Worm (Caenorhabditis elegans) whole organism, young adult: ENCODE measurements around the gene T24H10.4.

ENCODE experiments used
- C17E4.6 ChIP-seq: fragments of 200-800 bp; sonication (Bioruptor generic); IDR thresholded peaks from 2 replicates; pipeline ENCODE4 v1.3.6; 2022; ENCODE audit warnings: missing genetic modification reagents, missing genetic modification characterization, missing compliant biosample characterization
- F10E7.11 ChIP-seq: sonication (generic microtip); optimal IDR thresholded peaks from 2 replicates; lab custom pipeline; 2017; ENCODE audit warnings: mild to moderate bottlenecking, missing genetic modification characterization, moderate library complexity, missing compliant biosample characterization
- F22D6.2 ChIP-seq: sonication (generic microtip); optimal IDR thresholded peaks from 2 replicates; lab custom pipeline; 2016; ENCODE audit warnings: mild to moderate bottlenecking, missing genetic modification characterization, missing compliant biosample characterization
- F33H1.4 ChIP-seq: fragments of 200-800 bp; sonication (Bioruptor generic); IDR thresholded peaks from 2 replicates; pipeline ENCODE4 v1.3.6; 2022; ENCODE audit warnings: missing genetic modification reagents, missing genetic modification characterization, missing compliant biosample characterization
- F37B4.10 ChIP-seq: fragments of 200-800 bp; sonication (Bioruptor generic); IDR thresholded peaks from 2 replicates; pipeline ENCODE4 v1.3.6; 2022; ENCODE audit warnings: missing genetic modification characterization, missing compliant biosample characterization
- K12H6.12 ChIP-seq: fragments of 200-800 bp; sonication (Bioruptor generic); optimal IDR thresholded peaks from 2 replicates; lab custom pipeline; 2018; ENCODE audit warnings: mild to moderate bottlenecking, missing genetic modification characterization, missing compliant biosample characterization
- T26A5.8 ChIP-seq: sonication (generic microtip); optimal IDR thresholded peaks from 2 replicates; lab custom pipeline; 2016; ENCODE audit warnings: missing genetic modification characterization, missing compliant biosample characterization
- Y53G8AR.9 ChIP-seq: fragments of 200-800 bp; sonication (Bioruptor generic); conservative IDR thresholded peaks from 2 replicates; pipeline ENCODE4 v1.3.6; 2022; ENCODE audit warnings: missing genetic modification reagents, missing genetic modification characterization, missing compliant biosample characterization
- Y67H2A.10 ChIP-seq: fragments of 200-800 bp; sonication (Bioruptor generic); conservative IDR thresholded peaks from 2 replicates; pipeline ENCODE4 v1.3.6; 2022; ENCODE audit warnings: missing genetic modification reagents, missing genetic modification characterization, missing compliant biosample characterization
- attf-3 ChIP-seq: fragments of 200-800 bp; sonication (Bioruptor generic); conservative IDR thresholded peaks from 2 replicates; pipeline ENCODE4 v1.3.6; 2022; ENCODE audit warnings: missing genetic modification reagents, missing genetic modification characterization, missing compliant biosample characterization
- bed-2 ChIP-seq: fragments of 200-800 bp; sonication (Bioruptor generic); IDR thresholded peaks from 2 replicates; pipeline ENCODE4 v1.3.6; 2022; ENCODE audit warnings: missing genetic modification reagents, missing genetic modification characterization, missing compliant biosample characterization
- cebp-1 ChIP-seq, 2 experiments: fragments of 200-800 bp in 1 of 2; sonication (Bioruptor generic) in 1 of 2; sonication (generic microtip) in 1 of 2; IDR thresholded peaks in 1 of 2; optimal IDR thresholded peaks in 1 of 2; 2 replicates each; pipeline versions ENCODE4 v1.3.6 to Lab custom; 2017 to 2022; ENCODE audit warnings: missing compliant biosample characterization in 2 of 2, missing genetic modification characterization in 2 of 2, mild to moderate bottlenecking in 1 of 2, missing genetic modification reagents in 1 of 2, moderate library complexity in 1 of 2
- ceh-100 ChIP-seq: fragments of 200-800 bp; sonication (Bioruptor generic); IDR thresholded peaks from 2 replicates; pipeline ENCODE4 v1.3.6; 2022; ENCODE audit warnings: missing genetic modification reagents, missing genetic modification characterization, missing compliant biosample characterization
- ceh-91 ChIP-seq: fragments of 200-800 bp; sonication (Bioruptor generic); IDR thresholded peaks from 2 replicates; pipeline ENCODE4 v1.3.6; 2022; ENCODE audit warnings: missing genetic modification reagents, missing genetic modification characterization, missing compliant biosample characterization
- efl-1 ChIP-seq: fragments of 150-350 bp; optimal IDR thresholded peaks from 2 replicates; lab custom pipeline; 2014; ENCODE audit warnings: missing biosample characterization, missing genetic modification reagents, missing genetic modification characterization
- ets-4 ChIP-seq: fragments of 200-800 bp; sonication (Bioruptor generic); optimal IDR thresholded peaks from 2 replicates; lab custom pipeline; 2018; ENCODE audit warnings: mild to moderate bottlenecking, missing genetic modification characterization, missing compliant biosample characterization
- lsl-1 ChIP-seq: fragments of 200-800 bp; sonication (Bioruptor generic); optimal IDR thresholded peaks from 2 replicates; lab custom pipeline; 2018; ENCODE audit warnings: mild to moderate bottlenecking, missing genetic modification characterization, moderate library complexity, missing compliant biosample characterization
- madf-3 ChIP-seq: fragments of 200-800 bp; sonication (Bioruptor generic); IDR thresholded peaks from 2 replicates; pipeline ENCODE4 v1.3.6; 2022; ENCODE audit warnings: missing genetic modification reagents, missing genetic modification characterization, missing compliant biosample characterization
- mcd-1 ChIP-seq: fragments of 200-800 bp; sonication (Bioruptor generic); IDR thresholded peaks from 2 replicates; pipeline ENCODE4 v1.3.6; 2022; ENCODE audit warnings: missing genetic modification reagents, missing genetic modification characterization, missing compliant biosample characterization
- mes-4 ChIP-seq: sonication (generic microtip); optimal IDR thresholded peaks from 2 replicates; lab custom pipeline; 2016; ENCODE audit warnings: missing genotype, missing genetic modification characterization, missing compliant biosample characterization
- mxl-1 ChIP-seq: sonication (generic microtip); optimal IDR thresholded peaks from 2 replicates; lab custom pipeline; 2016; ENCODE audit warnings: missing genetic modification characterization, missing compliant biosample characterization
- nfya-1 ChIP-seq: sonication (generic microtip); optimal IDR thresholded peaks from 2 replicates; lab custom pipeline; 2017; ENCODE audit warnings: antibody characterized with exemption, missing compliant biosample characterization, missing genetic modification characterization, borderline replicate concordance; ENCODE audit not compliant: insufficient read depth
- nfyb-1 ChIP-seq: fragments of 200-800 bp; sonication (Bioruptor generic); IDR thresholded peaks from 2 replicates; pipeline ENCODE4 v1.3.6; 2022; ENCODE audit warnings: missing genetic modification reagents, missing genetic modification characterization, missing compliant biosample characterization
- nhr-179 ChIP-seq: sonication (generic microtip); optimal IDR thresholded peaks from 2 replicates; lab custom pipeline; 2016; ENCODE audit warnings: mild to moderate bottlenecking, missing genetic modification characterization, missing compliant biosample characterization
- pha-4 ChIP-seq: fragments of 150-350 bp; sonication (generic microtip); optimal IDR thresholded peaks from 2 replicates; lab custom pipeline; 2014; ENCODE audit warnings: missing biosample characterization, missing genetic modification reagents, missing genetic modification characterization
- rec-8 ChIP-seq, 2 experiments: sonication (generic microtip); optimal IDR thresholded peaks; 2 replicates each; lab custom pipeline; 2016; ENCODE audit warnings: mild to moderate bottlenecking in 2 of 2, missing genetic modification characterization in 2 of 2, missing genetic modification reagents in 2 of 2, missing genotype in 2 of 2, missing biosample characterization in 1 of 2, missing compliant biosample characterization in 1 of 2, moderate library complexity in 1 of 2
- snpc-3.4 ChIP-seq: sonication (generic microtip); optimal IDR thresholded peaks from 2 replicates; lab custom pipeline; 2017; ENCODE audit warnings: missing genetic modification characterization, mild to moderate bottlenecking, missing compliant biosample characterization, antibody characterized with exemption, moderate library complexity, missing genotype, missing genetic modification reagents
- tbx-9 ChIP-seq: sonication (generic microtip); optimal IDR thresholded peaks from 2 replicates; lab custom pipeline; 2016; ENCODE audit warnings: borderline replicate concordance, missing genetic modification characterization, inconsistent platforms, missing compliant biosample characterization
- tlf-1 ChIP-seq: fragments of 200-800 bp; sonication (Bioruptor generic); optimal IDR thresholded peaks from 2 replicates; lab custom pipeline; 2018; ENCODE audit warnings: mild to moderate bottlenecking, missing genetic modification characterization, missing compliant biosample characterization
- zfh-2 ChIP-seq: fragments of 200-800 bp; sonication (Bioruptor generic); conservative IDR thresholded peaks from 2 replicates; pipeline ENCODE4 v1.3.6; 2022; ENCODE audit warnings: missing genetic modification reagents, missing genetic modification characterization, missing compliant biosample characterization
- ztf-6 ChIP-seq: fragments of 200-800 bp; sonication (Bioruptor generic); IDR thresholded peaks from 2 replicates; pipeline ENCODE4 v1.3.6; 2022; ENCODE audit warnings: missing genetic modification reagents, missing genetic modification characterization, missing compliant biosample characterization

T24H10.4 gene

ce11 chrII:9062261-9062948, 46.9 kb upstream of the T24H10.4 start:
- TF ChIP-seq F37B4.10 (GFP tag; lab: Robert Waterston, UW) (0 out of 2 replicates have a peak, but pooled peaks have one; percentile 27), cebp-1 (GFP tag; IDR thresholded peaks at IDR 0.05; lab: Robert Waterston, UW) (peak; percentile 61; the same call in 1 of the 2 replicates), cebp-1 (tag; optimal IDR thresholded peaks at IDR 0.05; lab: Kevin White, UChicago) (peak; percentile 91), Y53G8AR.9 (GFP tag; lab: Robert Waterston, UW) (no peak)
- TF ChIP-seq, all 124 proteins: peak for 2

DNA sequence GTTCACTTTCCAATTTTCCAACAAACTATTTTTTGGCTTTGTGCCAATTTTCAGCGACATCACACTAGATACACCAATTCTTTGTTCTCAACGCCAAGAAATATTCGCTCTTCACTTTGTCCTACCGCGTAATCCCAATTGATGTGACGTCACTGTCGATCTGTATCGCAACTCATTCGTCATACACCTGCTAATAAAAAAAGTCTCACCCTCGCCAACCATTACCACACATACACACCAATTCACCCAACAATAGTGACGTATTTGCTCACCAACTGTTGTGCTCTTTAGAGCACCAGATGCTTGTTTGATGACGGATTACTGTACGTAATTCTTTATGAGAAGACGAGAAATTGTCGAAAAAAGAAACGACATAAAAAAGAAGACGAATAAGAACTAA, 46.0 kb upstream of the T24H10.4 start:
- TF ChIP-seq efl-1: no peak
- no peak for TF ChIP-seq Y67H2A.10 (GFP tag; lab: Robert Waterston, UW)
- 0 out of 2 replicates have a peak, but pooled peaks have one; percentile 56 for TF ChIP-seq Y53G8AR.9 (GFP tag; lab: Robert Waterston, UW)
- no peak for TF ChIP-seq nfya-1 (tag; lab: Kevin White, UChicago)
- TF ChIP-seq ceh-100 (GFP tag; lab: Robert Waterston, UW): no peak
- no peak for TF ChIP-seq bed-2 (GFP tag; lab: Robert Waterston, UW)

- TF ChIP-seq F22D6.2 (tag; lab: Kevin White, UChicago): no peak
- TF ChIP-seq, all 124 proteins: peak for 0
These were observed 44.9 kb upstream of the T24H10.4 start for ce11 chrII:9064437-9064836.

ce11 chrII:9069836-9070235, 39.5 kb upstream of the T24H10.4 start:
- TF ChIP-seq snpc-3.4 (tag; lab: Kevin White, UChicago): no peak
- no peak for TF ChIP-seq nhr-179 (tag; lab: Kevin White, UChicago)
- TF ChIP-seq tlf-1: no peak
- no peak for TF ChIP-seq F37B4.10 (GFP tag; lab: Robert Waterston, UW)
- TF ChIP-seq tbx-9: no peak
- TF ChIP-seq mxl-1: no peak
- TF ChIP-seq zfh-2: peak; percentile 75
- no peak for TF ChIP-seq Y53G8AR.9 (GFP tag; lab: Robert Waterston, UW)
- 0 out of 2 replicates have a peak, but pooled peaks have one; percentile 19 for TF ChIP-seq madf-3 (GFP tag; lab: Robert Waterston, UW)
- no peak for TF ChIP-seq C17E4.6 (GFP tag; lab: Robert Waterston, UW)
- no peak for TF ChIP-seq rec-8 (tag; optimal IDR thresholded peaks at IDR 0.05; lab: Kevin White, UChicago)
- no peak for TF ChIP-seq attf-3 (GFP tag; lab: Robert Waterston, UW)
- TF ChIP-seq nfyb-1: no peak
- TF ChIP-seq mes-4 (tag; lab: Kevin White, UChicago): no peak
- no peak for TF ChIP-seq T26A5.8
- TF ChIP-seq mcd-1 (GFP tag; lab: Robert Waterston, UW): 0 out of 2 replicates have a peak, but pooled peaks have one; percentile 23
- TF ChIP-seq, all 124 proteins: peak for 3

- TF ChIP-seq ets-4 (GFP tag; lab: Kevin White, UChicago) (no peak), pha-4 (no peak), snpc-3.4 (tag; lab: Kevin White, UChicago) (no peak), ceh-91 (no peak), F33H1.4 (GFP tag; lab: Robert Waterston, UW) (no peak), ztf-6 (no peak), K12H6.12 (no peak), F10E7.11 (tag; lab: Kevin White, UChicago) (no peak), lsl-1 (GFP tag; lab: Kevin White, UChicago) (no peak)
These were observed 38.6 kb upstream of the T24H10.4 start, which contains the start of gene T24B8.4 for ce11 chrII:9070740-9071139. T24B8.4 (minus strand) TSS chrII:9070840.
